Worm (Caenorhabditis elegans) whole organism, L4 larva: ENCODE data around the gene yju-2.

Source experiments
- F26F4.8 ChIP-seq: fragments of 200-800 bp; sonication (Bioruptor generic); conservative IDR thresholded peaks from 2 replicates; pipeline ENCODE4 v1.3.6; 2022; ENCODE audit warnings: missing genetic modification characterization, missing compliant biosample characterization
- F44E2.7 ChIP-seq: fragments of 200-800 bp; sonication (Bioruptor generic); IDR thresholded peaks from 2 replicates; pipeline ENCODE4 v2.1.2; 2022; ENCODE audit warnings: missing genetic modification characterization, missing compliant biosample characterization
- aha-1 ChIP-seq: fragments of 150-350 bp; peaks from one replicate; lab custom pipeline; 2014; ENCODE audit warnings: missing biosample characterization, missing genetic modification characterization
- ceh-44 ChIP-seq: fragments of 200-800 bp; sonication (Bioruptor generic); IDR thresholded peaks from 2 replicates; pipeline ENCODE4 v1.3.6; 2022; ENCODE audit warnings: missing genetic modification reagents, missing genetic modification characterization, missing compliant biosample characterization
- ceh-82 ChIP-seq: sonication (generic microtip); optimal IDR thresholded peaks from 2 replicates; lab custom pipeline; 2017; ENCODE audit warnings: missing biosample characterization, missing genetic modification characterization
- ces-1 ChIP-seq: fragments of 150-350 bp; sonication (generic microtip); optimal IDR thresholded peaks from 4 replicates; lab custom pipeline; 2014; ENCODE audit warnings: missing biosample characterization, missing genetic modification reagents, missing genetic modification characterization
- daf-16 ChIP-seq, 3 experiments: sonication (generic microtip); optimal IDR thresholded peaks; 2 replicates each; lab custom pipeline; 2016 to 2017; ENCODE audit warnings: missing genetic modification characterization in 3 of 3, missing genetic modification reagents in 3 of 3, mild to moderate bottlenecking in 2 of 3, missing compliant biosample characterization in 2 of 3, missing biosample characterization in 1 of 3, moderate library complexity in 1 of 3
- dmd-6 ChIP-seq: fragments of 200-800 bp; sonication (Bioruptor generic); IDR thresholded peaks from 2 replicates; pipeline ENCODE4 v1.3.6; 2022; ENCODE audit warnings: missing genetic modification reagents, missing genetic modification characterization, missing compliant biosample characterization
- dmd-8 ChIP-seq: fragments of 200-800 bp; sonication (Bioruptor generic); IDR thresholded peaks from 2 replicates; pipeline ENCODE4 v1.3.6; 2022; ENCODE audit warnings: missing genetic modification characterization, missing compliant biosample characterization
- dpl-1 ChIP-seq: fragments of 150-350 bp; optimal IDR thresholded peaks from 2 replicates; lab custom pipeline; 2014; ENCODE audit warnings: missing biosample characterization, missing genetic modification reagents, missing genetic modification characterization
- dve-1 ChIP-seq: sonication (generic microtip); optimal IDR thresholded peaks from 2 replicates; lab custom pipeline; 2017; ENCODE audit warnings: antibody characterized with exemption, mild to moderate bottlenecking, missing genetic modification characterization, missing compliant biosample characterization; ENCODE audit not compliant: insufficient read depth
- hif-1 ChIP-seq, 2 experiments: sonication (generic microtip); optimal IDR thresholded peaks; 2 replicates each; lab custom pipeline; 2016 to 2017; ENCODE audit warnings: missing compliant biosample characterization in 2 of 2, missing genetic modification characterization in 2 of 2, missing genetic modification reagents in 2 of 2, missing genotype in 2 of 2, mild to moderate bottlenecking in 1 of 2
- hlh-11 ChIP-seq: fragments of 200-800 bp; sonication (Bioruptor generic); optimal IDR thresholded peaks from 2 replicates; lab custom pipeline; 2018; ENCODE audit warnings: mild to moderate bottlenecking, missing genetic modification characterization, missing compliant biosample characterization
- hlh-30 ChIP-seq: sonication (generic microtip); optimal IDR thresholded peaks from 2 replicates; lab custom pipeline; 2017; ENCODE audit warnings: antibody characterized with exemption, mild to moderate bottlenecking, missing genetic modification characterization, missing compliant biosample characterization; ENCODE audit not compliant: insufficient read depth
- lin-38 ChIP-seq: fragments of 200-800 bp; sonication (Bioruptor generic); IDR thresholded peaks from 2 replicates; pipeline ENCODE4 v1.3.6; 2022; ENCODE audit warnings: missing genetic modification reagents, missing genetic modification characterization, missing compliant biosample characterization
- lsy-2 ChIP-seq, 2 experiments: fragments of 150-350 bp in 1 of 2; sonication (generic microtip) in 1 of 2; optimal IDR thresholded peaks; 2 replicates each; lab custom pipeline; 2014 to 2017; ENCODE audit warnings: missing biosample characterization in 2 of 2, missing genetic modification characterization in 2 of 2
- mdl-1 ChIP-seq, 2 experiments: fragments of 150-350 bp in 1 of 2; sonication (generic microtip) in 1 of 2; optimal IDR thresholded peaks; 2 replicates each; lab custom pipeline; 2014 to 2017; ENCODE audit warnings: missing biosample characterization in 2 of 2, missing genetic modification characterization in 2 of 2
- mep-1 ChIP-seq: fragments of 150-350 bp; sonication (generic microtip); optimal IDR thresholded peaks from 3 replicates; lab custom pipeline; 2014; ENCODE audit warnings: missing biosample characterization, missing genetic modification characterization
- mes-2 ChIP-seq: sonication (generic microtip); optimal IDR thresholded peaks from 2 replicates; lab custom pipeline; 2016; ENCODE audit warnings: missing genotype, mild to moderate bottlenecking, missing genetic modification characterization, missing compliant biosample characterization; ENCODE audit not compliant: poor library complexity, severe bottlenecking
- nhr-102 ChIP-seq: sonication (generic microtip); optimal IDR thresholded peaks from 2 replicates; lab custom pipeline; 2016; ENCODE audit warnings: mild to moderate bottlenecking, missing genetic modification characterization, moderate library complexity, missing compliant biosample characterization
- nhr-111 ChIP-seq: fragments of 200-800 bp; sonication (Bioruptor generic); optimal IDR thresholded peaks from 2 replicates; lab custom pipeline; 2018; ENCODE audit warnings: mild to moderate bottlenecking, missing genetic modification characterization, missing compliant biosample characterization
- nhr-237 ChIP-seq: sonication (generic microtip); optimal IDR thresholded peaks from 2 replicates; lab custom pipeline; 2017; ENCODE audit warnings: missing biosample characterization, missing genetic modification characterization
- nhr-28 ChIP-seq: fragments of 150-350 bp; optimal IDR thresholded peaks from 2 replicates; lab custom pipeline; 2014; ENCODE audit warnings: missing biosample characterization, missing genetic modification characterization
- nhr-42 ChIP-seq: fragments of 200-800 bp; sonication (Bioruptor generic); IDR thresholded peaks from 2 replicates; pipeline ENCODE4 v1.3.6; 2022; ENCODE audit warnings: missing genetic modification characterization, missing compliant biosample characterization
- nhr-6 ChIP-seq: fragments of 150-350 bp; optimal IDR thresholded peaks from 2 replicates; lab custom pipeline; 2014; ENCODE audit warnings: missing biosample characterization, missing genetic modification characterization
- nhr-77 ChIP-seq: fragments of 150-350 bp; optimal IDR thresholded peaks from 2 replicates; lab custom pipeline; 2014; ENCODE audit warnings: missing biosample characterization, missing genetic modification characterization
- php-3 ChIP-seq: fragments of 200-800 bp; sonication (Bioruptor generic); IDR thresholded peaks from 2 replicates; pipeline ENCODE4 v1.3.6; 2022; ENCODE audit warnings: missing genetic modification reagents, missing genetic modification characterization, missing compliant biosample characterization
- pqm-1 ChIP-seq: sonication (generic microtip); optimal IDR thresholded peaks from 2 replicates; lab custom pipeline; 2017; ENCODE audit warnings: missing biosample characterization, missing genetic modification characterization
- saeg-2 ChIP-seq: fragments of 200-800 bp; sonication (Bioruptor generic); IDR thresholded peaks from 2 replicates; pipeline ENCODE4 v1.3.6; 2022; ENCODE audit warnings: missing genetic modification reagents, missing genetic modification characterization, missing compliant biosample characterization
- sdz-12 ChIP-seq: fragments of 200-800 bp; sonication (Bioruptor generic); optimal IDR thresholded peaks from 2 replicates; lab custom pipeline; 2018; ENCODE audit warnings: mild to moderate bottlenecking, missing genetic modification characterization, missing compliant biosample characterization
- set-16 ChIP-seq: fragments of 200-800 bp; sonication (Bioruptor generic); IDR thresholded peaks from 2 replicates; pipeline ENCODE4 v1.3.6; 2022; ENCODE audit warnings: missing genetic modification reagents, missing genetic modification characterization, missing compliant biosample characterization
- unc-130 ChIP-seq: sonication (generic microtip); optimal IDR thresholded peaks from 2 replicates; lab custom pipeline; 2016; ENCODE audit warnings: missing genetic modification reagents, missing genetic modification characterization, missing compliant biosample characterization
- unc-62 ChIP-seq, 3 experiments: fragments of 150-350 bp in 1 of 3; sonication (generic microtip); optimal IDR thresholded peaks in 2 of 3; peaks in 1 of 3; 1 replicate in 1 of 3; 2 replicates in 2 of 3; lab custom pipeline; 2014 to 2017; ENCODE audit warnings: missing biosample characterization in 3 of 3, missing genetic modification characterization in 3 of 3, missing genetic modification reagents in 3 of 3, missing genotype in 1 of 3
- zfp-2 ChIP-seq: sonication (generic microtip); optimal IDR thresholded peaks from 2 replicates; lab custom pipeline; 2016; ENCODE audit warnings: mild to moderate bottlenecking, missing genetic modification characterization, missing compliant biosample characterization

yju-2 gene

ce11 chrIII:7189581-7190128 is 5.5 kb downstream of the yju-2 start, which contains the start of gene rps-21 (continued):
- TF ChIP-seq nhr-42 (no peak), pqm-1 (tag; lab: Kevin White, UChicago) (peak; percentile 21), sdz-12 (GFP tag; lab: Kevin White, UChicago) (no peak), nhr-77 (tag; lab: Kevin White, UChicago) (peak; percentile 64), F26F4.8 (GFP tag; lab: Robert Waterston, UW) (no peak), nhr-102 (tag; lab: Kevin White, UChicago) (peak; percentile 15), ces-1 (GFP tag; lab: Kevin White, UChicago) (peak; percentile 67), saeg-2 (no peak), dmd-8 (GFP tag; lab: Robert Waterston, UW) (no peak), dmd-6 (GFP tag; lab: Robert Waterston, UW) (peak; percentile 53; the same call in 1 of the 2 replicates), nhr-6 (tag; lab: Kevin White, UChicago) (peak; percentile 77), F44E2.7 (GFP tag; lab: Robert Waterston, UW) (no peak), mdl-1 (tag; optimal IDR thresholded peaks at IDR 0.05; lab: Kevin White, UChicago) (peak; percentile 4 to 28), nhr-28 (tag; lab: Kevin White, UChicago) (peak; percentile 72), php-3 (GFP tag; lab: Robert Waterston, UW) (no peak), nhr-111 (GFP tag; lab: Kevin White, UChicago) (no peak)

- TF ChIP-seq unc-62 (GFP tag; optimal IDR thresholded peaks at IDR 0.05 in 1 of 2; lab: Kevin White, UChicago) (no peak), unc-62 (tag; optimal IDR thresholded peaks at IDR 0.05; lab: Kevin White, UChicago) (no peak), unc-130 (GFP tag; lab: Kevin White, UChicago) (no peak), mdl-1 (tag; optimal IDR thresholded peaks at IDR 0.05; lab: Kevin White, UChicago) (no peak), zfp-2 (tag; lab: Kevin White, UChicago) (no peak), set-16 (no peak), ceh-82 (tag; lab: Kevin White, UChicago) (no peak), sdz-12 (GFP tag; lab: Kevin White, UChicago) (no peak)
These were observed 9.0 kb downstream of the yju-2 start, which contains the start of gene mec-14 for ce11 chrIII:7192942-7193665. TSS of gene mec-14 (minus strand) at chrIII:7192992.

ce11 chrIII:7195325-7195724 is 11.2 kb downstream of the yju-2 start, which contains the start of gene F37C12.18:
TSS of gene F37C12.18 (minus strand) at chrIII:7195425.
- TF ChIP-seq aha-1 (tag; lab: Kevin White, UChicago) = peak; percentile 68
- no peak for TF ChIP-seq F44E2.7 (GFP tag; lab: Robert Waterston, UW)

ce11 chrIII:7197973-7198372 is 13.8 kb downstream of the yju-2 start, which contains the start of gene exos-9:
TSS of gene exos-9 (minus strand) at chrIII:7198073.
- peak; percentile 31 for TF ChIP-seq aha-1 (tag; lab: Kevin White, UChicago)
- no peak for TF ChIP-seq hlh-11 (tag; lab: Kevin White, UChicago)

ce11 chrIII:7198838-7199237 is 14.7 kb downstream of the yju-2 start, which contains the start of gene pfd-5:
TSS of gene pfd-5 (minus strand) at chrIII:7198884.
- TF ChIP-seq daf-16 (GFP tag; optimal IDR thresholded peaks at IDR 0.05; lab: Kevin White, UChicago) = no peak
- TF ChIP-seq daf-16 (tag; optimal IDR thresholded peaks at IDR 0.05; lab: Kevin White, UChicago) = peak; percentile 15
- peak; percentile 22 for TF ChIP-seq dve-1 (tag; lab: Kevin White, UChicago)
- TF ChIP-seq hlh-30 (tag; lab: Kevin White, UChicago) = peak; percentile 36
- peak in 1 of 2 experiments; percentile 84 for TF ChIP-seq lsy-2 (tag; optimal IDR thresholded peaks at IDR 0.05; lab: Kevin White, UChicago)
- TF ChIP-seq unc-130 (GFP tag; lab: Kevin White, UChicago) = peak; percentile 57
- TF ChIP-seq mep-1 (tag; lab: Kevin White, UChicago) = peak; percentile 41
- no peak for TF ChIP-seq sdz-12 (GFP tag; lab: Kevin White, UChicago)
- 0 out of 2 replicates have a peak, but pooled peaks have one; percentile 26 for TF ChIP-seq ceh-44 (GFP tag; lab: Robert Waterston, UW)
- TF ChIP-seq dpl-1 (GFP tag; lab: Kevin White, UChicago) = peak; percentile 92
- TF ChIP-seq nhr-237 (tag; lab: Kevin White, UChicago) = no peak
- TF ChIP-seq hif-1 (tag; optimal IDR thresholded peaks at IDR 0.05; lab: Kevin White, UChicago) = peak in 1 of 2 experiments; percentile 88
- peak; percentile 53 for TF ChIP-seq lin-38 (GFP tag; lab: Robert Waterston, UW)
- no peak for TF ChIP-seq F44E2.7 (GFP tag; lab: Robert Waterston, UW)
- peak; percentile 98 for TF ChIP-seq mes-2 (tag; lab: Kevin White, UChicago)
